Worm (Caenorhabditis elegans) whole organism, L1 larva: ENCODE data around the gene T13C2.3.

ENCODE experiments used
- C04F5.9 ChIP-seq: sonication (generic microtip); optimal IDR thresholded peaks from 2 replicates; lab custom pipeline; 2016; ENCODE audit warnings: missing genetic modification characterization, missing compliant biosample characterization
- Y116A8C.19 ChIP-seq: sonication (generic microtip); optimal IDR thresholded peaks from 2 replicates; lab custom pipeline; 2016; ENCODE audit warnings: missing compliant biosample characterization, missing genetic modification characterization, borderline replicate concordance
- aha-1 ChIP-seq: fragments of 150-350 bp; optimal IDR thresholded peaks from 2 replicates; lab custom pipeline; 2014; ENCODE audit warnings: missing biosample characterization, missing genetic modification characterization
- blmp-1 ChIP-seq: fragments of 150-350 bp; optimal IDR thresholded peaks from 2 replicates; lab custom pipeline; 2014; ENCODE audit warnings: missing biosample characterization, missing genetic modification characterization
- ceh-8 ChIP-seq: fragments of 200-800 bp; sonication (Bioruptor generic); optimal IDR thresholded peaks from 2 replicates; lab custom pipeline; 2018; ENCODE audit warnings: mild to moderate bottlenecking, missing genetic modification characterization, moderate library complexity, missing compliant biosample characterization
- ceh-82 ChIP-seq, 3 experiments: fragments of 150-350 bp in 1 of 3; sonication (generic microtip) in 2 of 3; optimal IDR thresholded peaks; 2 replicates each; lab custom pipeline; 2014 to 2017; ENCODE audit warnings: missing biosample characterization in 3 of 3, missing genetic modification characterization in 3 of 3
- ceh-88 ChIP-seq: fragments of 200-800 bp; sonication (Bioruptor generic); IDR thresholded peaks from 2 replicates; pipeline ENCODE4 v1.3.6; 2022; ENCODE audit warnings: missing genetic modification characterization, missing compliant biosample characterization
- ceh-90 ChIP-seq: sonication (generic microtip); optimal IDR thresholded peaks from 2 replicates; lab custom pipeline; 2016; ENCODE audit warnings: missing genetic modification characterization, missing compliant biosample characterization
- ces-1 ChIP-seq: fragments of 150-350 bp; optimal IDR thresholded peaks from 2 replicates; lab custom pipeline; 2014; ENCODE audit warnings: missing biosample characterization, missing genetic modification reagents, missing genetic modification characterization
- dsc-1 ChIP-seq: sonication (generic microtip); optimal IDR thresholded peaks from 2 replicates; lab custom pipeline; 2016; ENCODE audit warnings: mild to moderate bottlenecking, missing genetic modification characterization, missing compliant biosample characterization
- efl-1 ChIP-seq, 4 experiments: fragments of 150-350 bp; optimal IDR thresholded peaks in 3 of 4; peaks in 1 of 4; 1 replicate in 1 of 4; 2 replicates in 3 of 4; lab custom pipeline; 2014; ENCODE audit warnings: missing biosample characterization in 2 of 4, missing genetic modification characterization in 2 of 4, missing genetic modification reagents in 2 of 4
- efl-3 ChIP-seq: fragments of 200-800 bp; sonication (Bioruptor generic); optimal IDR thresholded peaks from 2 replicates; lab custom pipeline; 2018; ENCODE audit warnings: mild to moderate bottlenecking, missing genetic modification characterization, missing compliant biosample characterization
- egl-27 ChIP-seq, 2 experiments: fragments of 150-350 bp in 1 of 2; sonication (generic microtip); optimal IDR thresholded peaks; 3 replicates each; lab custom pipeline; 2017 to 2018; ENCODE audit warnings: missing biosample characterization in 2 of 2, missing genetic modification characterization in 2 of 2, missing genetic modification reagents in 2 of 2
- elt-3 ChIP-seq, 6 experiments: fragments of 150-350 bp in 1 of 6; sonication (generic microtip); optimal IDR thresholded peaks; 2 replicates each; lab custom pipeline; 2017 to 2018; ENCODE audit warnings: missing biosample characterization in 6 of 6, missing genetic modification characterization in 6 of 6, inconsistent platforms in 1 of 6
- ets-5 ChIP-seq: fragments of 200-800 bp; sonication (Bioruptor generic); IDR thresholded peaks from 2 replicates; pipeline ENCODE4 v1.3.6; 2022; ENCODE audit warnings: missing genetic modification characterization, missing compliant biosample characterization
- fkh-8 ChIP-seq: sonication (generic microtip); optimal IDR thresholded peaks from 2 replicates; lab custom pipeline; 2016; ENCODE audit warnings: mild to moderate bottlenecking, missing genetic modification characterization, missing compliant biosample characterization
- fos-1 ChIP-seq: fragments of 150-350 bp; optimal IDR thresholded peaks from 2 replicates; lab custom pipeline; 2014; ENCODE audit warnings: missing biosample characterization, missing genetic modification characterization
- hlh-4 ChIP-seq: sonication (generic microtip); optimal IDR thresholded peaks from 2 replicates; lab custom pipeline; 2016; ENCODE audit warnings: mild to moderate bottlenecking, missing genetic modification characterization, missing compliant biosample characterization
- irx-1 ChIP-seq: sonication (generic microtip); optimal IDR thresholded peaks from 2 replicates; lab custom pipeline; 2016; ENCODE audit warnings: missing genetic modification characterization, missing compliant biosample characterization
- lin-14 ChIP-seq: fragments of 200-800 bp; sonication (Bioruptor generic); optimal IDR thresholded peaks from 2 replicates; lab custom pipeline; 2018; ENCODE audit warnings: mild to moderate bottlenecking, missing genetic modification characterization, moderate library complexity, missing compliant biosample characterization
- lin-15B ChIP-seq: fragments of 150-350 bp; sonication (generic microtip); optimal IDR thresholded peaks from 3 replicates; lab custom pipeline; 2014; ENCODE audit warnings: missing biosample characterization, missing genetic modification characterization
- lin-35 ChIP-seq, 2 experiments: fragments of 150-350 bp; optimal IDR thresholded peaks; 2 replicates each; lab custom pipeline; 2014; ENCODE audit warnings: missing biosample characterization in 2 of 2, missing genetic modification characterization in 2 of 2, missing genetic modification reagents in 2 of 2
- lir-3 ChIP-seq: sonication (generic microtip); optimal IDR thresholded peaks from 2 replicates; lab custom pipeline; 2016; ENCODE audit warnings: mild to moderate bottlenecking, missing genetic modification characterization, moderate library complexity, missing compliant biosample characterization; ENCODE audit not compliant: poor library complexity
- lsy-2 ChIP-seq, 2 experiments: fragments of 150-350 bp; optimal IDR thresholded peaks; 2 replicates each; lab custom pipeline; 2014; ENCODE audit warnings: missing biosample characterization in 2 of 2, missing genetic modification characterization in 2 of 2
- mdl-1 ChIP-seq, 2 experiments: fragments of 150-350 bp; optimal IDR thresholded peaks; 2 replicates each; lab custom pipeline; 2014 to 2017; ENCODE audit warnings: missing biosample characterization in 2 of 2, missing genetic modification characterization in 2 of 2, inconsistent platforms in 1 of 2
- mep-1 ChIP-seq: fragments of 150-350 bp; optimal IDR thresholded peaks from 2 replicates; lab custom pipeline; 2014; ENCODE audit warnings: missing biosample characterization, missing genetic modification characterization
- nhr-12 ChIP-seq: sonication (generic microtip); optimal IDR thresholded peaks from 2 replicates; lab custom pipeline; 2017; ENCODE audit warnings: missing biosample characterization, missing genetic modification characterization
- nhr-19 ChIP-seq: fragments of 200-800 bp; sonication (Bioruptor generic); conservative IDR thresholded peaks from 2 replicates; pipeline ENCODE4 v1.3.6; 2022; ENCODE audit warnings: missing genetic modification characterization, missing compliant biosample characterization
- nhr-20 ChIP-seq: sonication (generic microtip); optimal IDR thresholded peaks from 2 replicates; lab custom pipeline; 2016; ENCODE audit warnings: mild to moderate bottlenecking, missing genetic modification characterization, missing compliant biosample characterization
- nhr-28 ChIP-seq: fragments of 150-350 bp; optimal IDR thresholded peaks from 2 replicates; lab custom pipeline; 2014; ENCODE audit warnings: missing biosample characterization, missing genetic modification characterization
- nhr-47 ChIP-seq: sonication (generic microtip); optimal IDR thresholded peaks from 2 replicates; lab custom pipeline; 2016; ENCODE audit warnings: mild to moderate bottlenecking, missing genetic modification characterization, moderate library complexity, missing compliant biosample characterization
- nhr-71 ChIP-seq: sonication (generic microtip); optimal IDR thresholded peaks from 2 replicates; lab custom pipeline; 2016; ENCODE audit warnings: mild to moderate bottlenecking, missing genetic modification characterization, moderate library complexity, missing compliant biosample characterization
- nhr-77 ChIP-seq: fragments of 150-350 bp; optimal IDR thresholded peaks from 2 replicates; lab custom pipeline; 2014; ENCODE audit warnings: missing biosample characterization, missing genetic modification characterization
- nhr-85 ChIP-seq: sonication (generic microtip); peaks from one replicate; lab custom pipeline; 2016; ENCODE audit warnings: missing genetic modification characterization, inconsistent platforms, missing compliant biosample characterization
- pax-3 ChIP-seq: fragments of 200-800 bp; sonication (Bioruptor generic); optimal IDR thresholded peaks from 2 replicates; lab custom pipeline; 2018; ENCODE audit warnings: mild to moderate bottlenecking, missing genetic modification characterization, moderate library complexity, missing compliant biosample characterization
- rnt-1 ChIP-seq: sonication (generic microtip); optimal IDR thresholded peaks from 2 replicates; lab custom pipeline; 2016; ENCODE audit warnings: mild to moderate bottlenecking, missing genetic modification characterization, moderate library complexity, missing compliant biosample characterization
- skn-1 ChIP-seq: fragments of 150-350 bp; optimal IDR thresholded peaks from 2 replicates; lab custom pipeline; 2014; ENCODE audit warnings: missing biosample characterization, missing genetic modification characterization
- snpc-4 ChIP-seq: fragments of 150-350 bp; optimal IDR thresholded peaks from 2 replicates; lab custom pipeline; 2014; ENCODE audit warnings: missing biosample characterization, missing genetic modification characterization
- snu-23 ChIP-seq: sonication (generic microtip); optimal IDR thresholded peaks from 2 replicates; lab custom pipeline; 2016; ENCODE audit warnings: missing genetic modification characterization, missing compliant biosample characterization
- sox-4 ChIP-seq: sonication (generic microtip); optimal IDR thresholded peaks from 2 replicates; lab custom pipeline; 2016; ENCODE audit warnings: missing genetic modification characterization, missing compliant biosample characterization
- sptf-1 ChIP-seq: fragments of 150-350 bp; optimal IDR thresholded peaks from 2 replicates; lab custom pipeline; 2014; ENCODE audit warnings: missing biosample characterization, missing genetic modification characterization
- sup-37 ChIP-seq: fragments of 200-800 bp; sonication (Bioruptor generic); optimal IDR thresholded peaks from 2 replicates; lab custom pipeline; 2018; ENCODE audit warnings: mild to moderate bottlenecking, missing genetic modification characterization, missing compliant biosample characterization
- tbx-2 ChIP-seq: sonication (generic microtip); optimal IDR thresholded peaks from 2 replicates; lab custom pipeline; 2016; ENCODE audit warnings: missing genetic modification characterization, missing compliant biosample characterization
- unc-130 ChIP-seq: fragments of 150-350 bp; optimal IDR thresholded peaks from 2 replicates; lab custom pipeline; 2017; ENCODE audit warnings: missing biosample characterization, missing genetic modification characterization, inconsistent platforms
- unc-86 ChIP-seq: sonication (generic microtip); optimal IDR thresholded peaks from 2 replicates; lab custom pipeline; 2016; ENCODE audit warnings: missing genetic modification characterization, missing compliant biosample characterization
- unc-98 ChIP-seq: fragments of 200-800 bp; sonication (Bioruptor generic); IDR thresholded peaks from 2 replicates; pipeline ENCODE4 v1.3.6; 2022; ENCODE audit warnings: missing genetic modification characterization, missing compliant biosample characterization

T13C2.3 gene

ce11 chrII:6825732-6826131, 36.7 kb downstream of the T13C2.3 start:
- TF ChIP-seq lin-14 (GFP tag; lab: Kevin White, UChicago): peak; percentile 77
- no peak for TF ChIP-seq unc-86 (tag; lab: Kevin White, UChicago)
- TF ChIP-seq unc-98 (GFP tag; lab: Robert Waterston, UW): no peak
- TF ChIP-seq pax-3 (tag; lab: Kevin White, UChicago): no peak
- no peak for TF ChIP-seq ces-1 (GFP tag; lab: Kevin White, UChicago)
- no peak for TF ChIP-seq ceh-88 (GFP tag; lab: Robert Waterston, UW)
- peak; percentile 33 for TF ChIP-seq nhr-47 (tag; lab: Kevin White, UChicago)
- peak; percentile 83 for TF ChIP-seq dsc-1
- no peak for TF ChIP-seq fos-1 (tag; lab: Kevin White, UChicago)
- TF ChIP-seq nhr-20 (tag; lab: Kevin White, UChicago): peak; percentile 51
- TF ChIP-seq nhr-85 (tag; lab: Kevin White, UChicago): peak; percentile 89
- peak; percentile 88 for TF ChIP-seq blmp-1 (tag; lab: Kevin White, UChicago)
- TF ChIP-seq rnt-1 (tag; lab: Kevin White, UChicago): peak; percentile 43
- peak in 1 of 3 experiments; percentile 5 for TF ChIP-seq ceh-82 (tag; optimal IDR thresholded peaks at IDR 0.05; lab: Kevin White, UChicago)
- peak; percentile 14 for TF ChIP-seq snu-23 (GFP tag; lab: Kevin White, UChicago)
- peak; percentile 6 for TF ChIP-seq irx-1 (tag; lab: Kevin White, UChicago)
- TF ChIP-seq egl-27 (tag; optimal IDR thresholded peaks at IDR 0.05; lab: Kevin White, UChicago): peak in 1 of 2 experiments; percentile 70
- TF ChIP-seq nhr-71 (tag; lab: Kevin White, UChicago): peak; percentile 56
- no peak for TF ChIP-seq efl-3 (GFP tag; lab: Kevin White, UChicago)
- no peak for TF ChIP-seq sox-4
- TF ChIP-seq lsy-2 (tag; optimal IDR thresholded peaks at IDR 0.05; lab: Kevin White, UChicago): peak in 1 of 2 experiments; percentile 9
- TF ChIP-seq fkh-8 (tag; lab: Kevin White, UChicago): peak; percentile 8

DNA sequence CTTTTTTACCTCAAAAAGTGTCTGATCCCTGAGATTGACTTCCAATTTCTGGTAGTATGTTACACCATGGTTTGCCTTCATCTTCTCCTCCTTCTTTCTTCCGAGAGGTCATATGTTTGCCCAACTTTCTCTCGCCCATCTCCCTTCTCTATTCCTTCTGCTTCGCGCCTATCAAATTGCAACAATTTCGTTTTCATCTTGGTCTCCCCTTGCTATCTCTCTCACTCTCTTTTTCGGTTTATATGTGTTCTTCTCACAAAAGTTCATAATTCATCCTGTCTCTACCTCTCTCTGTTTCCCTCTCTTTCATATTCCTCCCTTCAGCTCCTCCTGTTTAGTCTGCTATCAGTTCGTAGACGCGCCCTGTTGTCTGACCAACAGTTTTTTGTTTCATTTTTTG, 37.7 kb downstream of the T13C2.3 start:
- peak; percentile 10 for TF ChIP-seq lir-3
- peak in 1 of 2 experiments; percentile 16 for TF ChIP-seq mdl-1 (tag; optimal IDR thresholded peaks at IDR 0.05; lab: Kevin White, UChicago)
- TF ChIP-seq lin-15B: no peak
- peak; percentile 35 for TF ChIP-seq rnt-1 (tag; lab: Kevin White, UChicago)
- TF ChIP-seq lin-14 (GFP tag; lab: Kevin White, UChicago): peak; percentile 76
- TF ChIP-seq snpc-4: no peak
- TF ChIP-seq Y116A8C.19 (tag; lab: Kevin White, UChicago): no peak
- TF ChIP-seq ceh-90 (tag; lab: Kevin White, UChicago): no peak
- TF ChIP-seq blmp-1 (tag; lab: Kevin White, UChicago): peak; percentile 99
- peak; percentile 51 for TF ChIP-seq nhr-85 (tag; lab: Kevin White, UChicago)
- no peak for TF ChIP-seq sup-37 (GFP tag; lab: Kevin White, UChicago)
- TF ChIP-seq nhr-28 (tag; lab: Kevin White, UChicago): no peak
- TF ChIP-seq lsy-2 (tag; optimal IDR thresholded peaks at IDR 0.05; lab: Kevin White, UChicago): peak in 1 of 2 experiments; percentile 62
- TF ChIP-seq nhr-77 (tag; lab: Kevin White, UChicago): no peak
- TF ChIP-seq nhr-71 (tag; lab: Kevin White, UChicago): peak; percentile 51
- no peak for TF ChIP-seq aha-1 (tag; lab: Kevin White, UChicago)
- no peak for TF ChIP-seq hlh-4 (tag; lab: Kevin White, UChicago)
- no peak for TF ChIP-seq ces-1 (GFP tag; lab: Kevin White, UChicago)
- no peak for TF ChIP-seq nhr-12 (tag; lab: Kevin White, UChicago)
- TF ChIP-seq C04F5.9 (tag; lab: Kevin White, UChicago): no peak
- TF ChIP-seq lin-35 (GFP tag; optimal IDR thresholded peaks at IDR 0.05; lab: Kevin White, UChicago): peak; percentile 11 to 19
- no peak for TF ChIP-seq fkh-8 (tag; lab: Kevin White, UChicago)
- no peak for TF ChIP-seq ceh-8
- no peak for TF ChIP-seq efl-1 (optimal IDR thresholded peaks at IDR 0.05; lab: Kevin White, UChicago)
- TF ChIP-seq efl-1 (GFP tag; optimal IDR thresholded peaks at IDR 0.05 in 1 of 2; lab: Kevin White, UChicago): peak in 1 of 2 experiments; percentile 91
- TF ChIP-seq skn-1 (tag; lab: Kevin White, UChicago): peak; percentile 23
- peak; percentile 23 for TF ChIP-seq mep-1 (tag; lab: Kevin White, UChicago)
- peak; percentile 74 for TF ChIP-seq unc-130 (tag; lab: Kevin White, UChicago)
- TF ChIP-seq ets-5: no peak
- peak; percentile 36; the same call in 1 of the 2 replicates for TF ChIP-seq nhr-19 (GFP tag; lab: Robert Waterston, UW)
- TF ChIP-seq tbx-2: peak; percentile 25
- TF ChIP-seq nhr-20 (tag; lab: Kevin White, UChicago): peak; percentile 60
- TF ChIP-seq sptf-1 (tag; lab: Kevin White, UChicago): no peak
- peak; percentile 33 for TF ChIP-seq snu-23 (GFP tag; lab: Kevin White, UChicago)
- TF ChIP-seq ceh-82 (tag; optimal IDR thresholded peaks at IDR 0.05; lab: Kevin White, UChicago): peak in 1 of 3 experiments; percentile 22
- peak in 1 of 6 experiments; percentile 69 for TF ChIP-seq elt-3 (tag; optimal IDR thresholded peaks at IDR 0.05; lab: Kevin White, UChicago)
